Fruit fly (Drosophila melanogaster): ENCODE results near the gene CG11247.

Gene CG11247

dm6 chr3L:21679687-21680086, 48.9 kb downstream of the CG11247 start, which contains the start of the genes Als2 and CG11248 (continued):
- no peak for TF ChIP-seq D (optimal IDR thresholded peaks at IDR 0.05)
- TF ChIP-seq D (GFP tag; optimal IDR thresholded peaks at IDR 0.05): peak; percentile 60
- no peak for TF ChIP-seq CG14965 (GFP tag; optimal IDR thresholded peaks at IDR 0.05; ENCODE audit: borderline replicate concordance)
- peak; percentile 41; the same call in 1 of the 2 replicates for TF ChIP-seq peb (GFP tag; IDR thresholded peaks at IDR 0.05)
- peak; percentile 33; the same call in 1 of the 2 replicates for TF ChIP-seq wdn (GFP tag; IDR thresholded peaks at IDR 0.05)
- TF ChIP-seq Sry-β (GFP tag; optimal IDR thresholded peaks at IDR 0.05): peak; percentile 61
- TF ChIP-seq pan (optimal IDR thresholded peaks at IDR 0.05): no peak
- no peak for TF ChIP-seq pan (GFP tag; optimal IDR thresholded peaks at IDR 0.05 in 1 of 2, IDR thresholded peaks at IDR 0.05 in 1 of 2)
- peak; percentile 41; the same call in 1 of the 4 replicates for TF ChIP-seq Dll (GFP tag; IDR thresholded peaks at IDR 0.05; ENCODE audit: partially characterized antibody)
- peak; percentile 57 for TF ChIP-seq Six4 (GFP tag; optimal IDR thresholded peaks at IDR 0.05)
- TF ChIP-seq dysf (GFP tag; IDR thresholded peaks at IDR 0.05): peak; percentile 76
- TF ChIP-seq Ptx1 (GFP tag; IDR thresholded peaks at IDR 0.05): peak; percentile 80
- TF ChIP-seq CG8765 (GFP tag; IDR thresholded peaks at IDR 0.05): peak; percentile 38; the same call in 1 of the 2 replicates
- TF ChIP-seq crol (GFP tag; IDR thresholded peaks at IDR 0.05): no peak
- no peak for TF ChIP-seq CG10565 (GFP tag; optimal IDR thresholded peaks at IDR 0.05)
- peak; percentile 69 for TF ChIP-seq Aef1 (GFP tag; IDR thresholded peaks at IDR 0.05)
- peak; percentile 72 for TF ChIP-seq CG14441 (GFP tag; IDR thresholded peaks at IDR 0.05)
- TF ChIP-seq Deaf1 (tag; optimal IDR thresholded peaks at IDR 0.05): no peak
- peak; percentile 58 for TF ChIP-seq CG18476 (GFP tag; optimal IDR thresholded peaks at IDR 0.05)
- 0 out of 2 replicates have a peak, but pooled peaks have one; percentile 40 for TF ChIP-seq CG32767 (GFP tag; IDR thresholded peaks at IDR 0.05)
- TF ChIP-seq twi (tag; optimal IDR thresholded peaks at IDR 0.05): peak; percentile 72
- peak; percentile 43 for TF ChIP-seq eyg (GFP tag; optimal IDR thresholded peaks at IDR 0.05)
- peak; percentile 66 for TF ChIP-seq fd96Cb (tag; optimal IDR thresholded peaks at IDR 0.05)
- no peak for TF ChIP-seq Fer1 (GFP tag; optimal IDR thresholded peaks at IDR 0.05)
- no peak for TF ChIP-seq CG8359 (GFP tag; optimal IDR thresholded peaks at IDR 0.05; ENCODE audit: borderline replicate concordance)
- peak; percentile 74 for TF ChIP-seq MBD-R2 (GFP tag; IDR thresholded peaks at IDR 0.05)
- peak; percentile 63 for TF ChIP-seq CG32772 (GFP tag; IDR thresholded peaks at IDR 0.05)
- peak; percentile 84 for TF ChIP-seq CG30020 (tag; optimal IDR thresholded peaks at IDR 0.05)
- peak; percentile 45 for TF ChIP-seq CG8089 (GFP tag; optimal IDR thresholded peaks at IDR 0.05)
- TF ChIP-seq repo (GFP tag; optimal IDR thresholded peaks at IDR 0.05): peak; percentile 23
- peak; percentile 32 for TF ChIP-seq emc (GFP tag; optimal IDR thresholded peaks at IDR 0.05)
- peak; percentile 83 for TF ChIP-seq CG4617 (GFP tag; optimal IDR thresholded peaks at IDR 0.05; ENCODE audit: borderline replicate concordance)
- TF ChIP-seq CG5953 (GFP tag; IDR thresholded peaks at IDR 0.05): 0 out of 2 replicates have a peak, but pooled peaks have one; percentile 52
- TF ChIP-seq mam (GFP tag; optimal IDR thresholded peaks at IDR 0.05): peak; percentile 77
- peak; percentile 58 for TF ChIP-seq dm (GFP tag; optimal IDR thresholded peaks at IDR 0.05)
- TF ChIP-seq CG7928 (GFP tag; optimal IDR thresholded peaks at IDR 0.05): no peak
- peak; percentile 74 for TF ChIP-seq CG6689 (GFP tag; IDR thresholded peaks at IDR 0.05)
- TF ChIP-seq trem (tag; optimal IDR thresholded peaks at IDR 0.05): peak; percentile 72
- TF ChIP-seq dpn (GFP tag; optimal IDR thresholded peaks at IDR 0.05): peak; percentile 69 to 77
- TF ChIP-seq so (GFP tag; IDR thresholded peaks at IDR 0.05): no peak
- TF ChIP-seq unpg (GFP tag; optimal IDR thresholded peaks at IDR 0.05): no peak
- TF ChIP-seq grn (GFP tag; optimal IDR thresholded peaks at IDR 0.05): no peak
- TF ChIP-seq scrt (GFP tag; optimal IDR thresholded peaks at IDR 0.05): no peak
- peak; percentile 79 for TF ChIP-seq gfzf (GFP tag; optimal IDR thresholded peaks at IDR 0.05)
- peak; percentile 43; the same call in 2 of the 3 replicates for TF ChIP-seq B-H1 (GFP tag; IDR thresholded peaks at IDR 0.05)
- TF ChIP-seq CG12299 (tag; optimal IDR thresholded peaks at IDR 0.05): peak; percentile 36
- peak; percentile 46 for TF ChIP-seq CG9609 (GFP tag; optimal IDR thresholded peaks at IDR 0.05)
- TF ChIP-seq CG12219 (GFP tag; optimal IDR thresholded peaks at IDR 0.05): peak; percentile 25
- TF ChIP-seq H15 (GFP tag; IDR thresholded peaks at IDR 0.05): no peak; the same call in 2 of the 3 replicates
- TF ChIP-seq CG3726 (GFP tag; IDR thresholded peaks at IDR 0.05): peak; percentile 70; the same call in 2 of the 3 replicates
- TF ChIP-seq ERR (GFP tag; optimal IDR thresholded peaks at IDR 0.05): peak; percentile 18
- TF ChIP-seq CG16779 (GFP tag; IDR thresholded peaks at IDR 0.05): no peak
